Fruit fly (Drosophila melanogaster): ENCODE data around the gene CG11977.

CG11977 gene

dm6 chr3R:9038652-9039051 lies 41.2 kb downstream of the CG11977 start, which contains the start of gene hyx (continued):
- no peak for TF ChIP-seq Kr (GFP tag; optimal IDR thresholded peaks at IDR 0.05)
- no peak for TF ChIP-seq MTF-1 (GFP tag; optimal IDR thresholded peaks at IDR 0.05; ENCODE audit: borderline replicate concordance)
- TF ChIP-seq dati (GFP tag; IDR thresholded peaks at IDR 0.05), result no peak
- no peak for TF ChIP-seq jigr1 (GFP tag; IDR thresholded peaks at IDR 0.05)
- TF ChIP-seq croc (GFP tag; conservative IDR thresholded peaks at IDR 0.05), result no peak
- TF ChIP-seq Dip2 (GFP tag; IDR thresholded peaks at IDR 0.05), result no peak
- no peak for TF ChIP-seq CG15479 (GFP tag; optimal IDR thresholded peaks at IDR 0.05)
- TF ChIP-seq usp (GFP tag; optimal IDR thresholded peaks at IDR 0.05), result no peak
- no peak for TF ChIP-seq sim (GFP tag; IDR thresholded peaks at IDR 0.05)
- peak; percentile 27 for TF ChIP-seq CG8290 (GFP tag; optimal IDR thresholded peaks at IDR 0.05)
- peak in 1 of 2 experiments; percentile 86 for TF ChIP-seq CG8290 (tag; optimal IDR thresholded peaks at IDR 0.05)
- TF ChIP-seq chm (GFP tag; IDR thresholded peaks at IDR 0.05), result 0 out of 2 replicates have a peak, but pooled peaks have one; percentile 18
- no peak for TF ChIP-seq Bdp1 (GFP tag; optimal IDR thresholded peaks at IDR 0.05)
- no peak for TF ChIP-seq CG6765 (GFP tag; optimal IDR thresholded peaks at IDR 0.05)
- TF ChIP-seq danr (GFP tag; IDR thresholded peaks at IDR 0.05), result no peak
- no peak for TF ChIP-seq lov (optimal IDR thresholded peaks at IDR 0.05)
- TF ChIP-seq lov (GFP tag; IDR thresholded peaks at IDR 0.05), result no peak
- TF ChIP-seq disco-r (GFP tag; optimal IDR thresholded peaks at IDR 0.05), result no peak
- peak; percentile 39 for TF ChIP-seq lbe (GFP tag; optimal IDR thresholded peaks at IDR 0.05)
- TF ChIP-seq CG6813 (GFP tag; optimal IDR thresholded peaks at IDR 0.05), result no peak
- no peak for TF ChIP-seq CrebB (tag; optimal IDR thresholded peaks at IDR 0.05)
- TF ChIP-seq dimm (GFP tag; IDR thresholded peaks at IDR 0.05), result no peak
- peak; percentile 91 for TF ChIP-seq nerfin-1 (tag; optimal IDR thresholded peaks at IDR 0.05)
- TF ChIP-seq CG32772 (GFP tag; IDR thresholded peaks at IDR 0.05), result no peak
- no peak for TF ChIP-seq Nf-YB (GFP tag; optimal IDR thresholded peaks at IDR 0.05)
- TF ChIP-seq MESR4 (GFP tag; optimal IDR thresholded peaks at IDR 0.05), result no peak
- TF ChIP-seq nerfin-2 (GFP tag; IDR thresholded peaks at IDR 0.05; ENCODE audit: partially characterized antibody), result 0 out of 2 replicates have a peak, but pooled peaks have one; percentile 38
- TF ChIP-seq CG11247 (GFP tag; IDR thresholded peaks at IDR 0.05), result no peak
- TF ChIP-seq CG7928 (GFP tag; optimal IDR thresholded peaks at IDR 0.05), result no peak
- 0 out of 2 replicates have a peak, but pooled peaks have one; percentile 29 for TF ChIP-seq CG14441 (GFP tag; IDR thresholded peaks at IDR 0.05)
- no peak for TF ChIP-seq Gsc (GFP tag; IDR thresholded peaks at IDR 0.05)
- peak; percentile 44 for TF ChIP-seq klu (GFP tag; IDR thresholded peaks at IDR 0.05)
- TF ChIP-seq CG14050 (GFP tag; IDR thresholded peaks at IDR 0.05), result no peak
- no peak for TF ChIP-seq CG3065 (GFP tag; optimal IDR thresholded peaks at IDR 0.05)
- peak; percentile 24 for TF ChIP-seq CG15601 (tag; optimal IDR thresholded peaks at IDR 0.05)
- TF ChIP-seq Scr (GFP tag; IDR thresholded peaks at IDR 0.05; ENCODE audit: partially characterized antibody), result peak; percentile 87
- TF ChIP-seq Side (GFP tag; optimal IDR thresholded peaks at IDR 0.05), result peak; percentile 27
- peak; percentile 5 for TF ChIP-seq Deaf1 (tag; optimal IDR thresholded peaks at IDR 0.05)
- TF ChIP-seq tin (GFP tag; optimal IDR thresholded peaks at IDR 0.05), result peak; percentile 47
- TF ChIP-seq CG7372 (GFP tag; IDR thresholded peaks at IDR 0.05), result no peak
- TF ChIP-seq CG17186 (GFP tag; optimal IDR thresholded peaks at IDR 0.05), result no peak
- TF ChIP-seq CG6689 (GFP tag; IDR thresholded peaks at IDR 0.05), result no peak
- TF ChIP-seq CG7963 (GFP tag; IDR thresholded peaks at IDR 0.05; ENCODE audit: partially characterized antibody), result peak; percentile 38; the same call in 1 of the 3 replicates
- peak; percentile 23 for TF ChIP-seq p53 (GFP tag; optimal IDR thresholded peaks at IDR 0.05)
- no peak for TF ChIP-seq br (optimal IDR thresholded peaks at IDR 0.05)
- no peak for TF ChIP-seq CG7357 (GFP tag; IDR thresholded peaks at IDR 0.05)
- TF ChIP-seq CG12071 (GFP tag; optimal IDR thresholded peaks at IDR 0.05), result peak; percentile 9
- TF ChIP-seq cwo (GFP tag; optimal IDR thresholded peaks at IDR 0.05), result no peak
- TF ChIP-seq CG15073 (GFP tag; optimal IDR thresholded peaks at IDR 0.05), result no peak
- peak; percentile 16 for TF ChIP-seq mirr (GFP tag; optimal IDR thresholded peaks at IDR 0.05)
- TF ChIP-seq vnd (GFP tag; IDR thresholded peaks at IDR 0.05; ENCODE audit: partially characterized antibody), result peak; percentile 66
- TF ChIP-seq CG30431 (GFP tag; optimal IDR thresholded peaks at IDR 0.05), result no peak
- peak; percentile 49 for TF ChIP-seq dm (GFP tag; optimal IDR thresholded peaks at IDR 0.05)
